Worm (Caenorhabditis elegans): ENCODE results near the gene sdz-37.

Gene sdz-37

DNA sequence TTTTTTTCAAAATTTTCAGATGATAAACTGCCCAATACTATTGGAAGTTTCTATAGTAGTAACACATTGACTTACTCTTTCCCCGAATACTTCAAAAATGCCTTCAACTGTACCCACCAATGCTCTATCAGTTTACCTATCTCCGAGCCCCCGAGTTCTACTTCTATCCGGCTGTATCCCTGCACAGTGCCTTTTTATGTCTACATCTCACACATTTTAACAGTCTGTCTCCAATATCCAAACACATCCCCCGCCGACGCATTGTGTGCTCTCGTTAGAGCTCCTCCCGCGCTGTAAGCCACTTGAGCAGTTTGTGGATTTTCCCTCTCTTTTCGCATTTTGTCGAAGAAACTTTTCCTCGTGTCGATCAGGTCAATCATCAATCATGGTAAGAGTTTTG, 1.9 kb downstream of the sdz-37 start, which contains the start of gene tnc-2:
Gene tnc-2, plus strand, starts transcription at position 301 of the 400 bp plus-strand sequence.
- TF ChIP-seq ref-1 (GFP tag; conservative IDR thresholded peaks at IDR 0.05) = no peak
- no peak for TF ChIP-seq tab-1 (GFP tag; IDR thresholded peaks at IDR 0.05)
- TF ChIP-seq ztf-23 (GFP tag; IDR thresholded peaks at IDR 0.05) = no peak
- no peak for TF ChIP-seq ztf-29 (GFP tag; IDR thresholded peaks at IDR 0.05)
- no peak for TF ChIP-seq klf-2 (GFP tag; conservative IDR thresholded peaks at IDR 0.05)
- no peak for TF ChIP-seq flt-1 (GFP tag; IDR thresholded peaks at IDR 0.05)
- no peak for TF ChIP-seq med-1 (GFP tag; optimal IDR thresholded peaks at IDR 0.05; ENCODE audit: insufficient read depth)
- no peak for TF ChIP-seq T22C8.4 (GFP tag; IDR thresholded peaks at IDR 0.05)
- no peak for TF ChIP-seq cog-1 (tag; optimal IDR thresholded peaks at IDR 0.05)

DNA sequence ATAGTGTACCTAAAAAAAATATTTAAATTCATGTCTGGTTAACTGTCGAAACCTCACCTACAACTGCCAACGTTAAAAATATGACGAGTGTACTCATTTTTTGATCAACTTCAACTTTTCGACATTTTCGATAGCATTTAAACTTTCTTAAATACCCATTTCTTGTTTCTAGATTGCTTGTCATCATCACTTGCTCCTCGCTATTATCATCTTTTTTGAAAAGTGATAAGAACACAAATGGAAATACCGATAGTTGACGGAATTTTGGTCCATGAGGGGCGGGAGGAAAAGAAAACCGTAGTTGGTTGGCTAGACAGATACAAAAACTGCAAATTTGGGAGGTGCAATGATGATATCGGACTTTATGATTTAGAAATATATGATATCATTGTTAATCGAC, 5.5 kb downstream of the sdz-37 start, which contains the start of gene clec-143:
Gene clec-143, minus strand, starts transcription at position 139 of the 400 bp plus-strand sequence.
- TF ChIP-seq med-1 (GFP tag; optimal IDR thresholded peaks at IDR 0.05; ENCODE audit: insufficient read depth) (no peak), tab-1 (GFP tag; IDR thresholded peaks at IDR 0.05) (no peak)

DNA sequence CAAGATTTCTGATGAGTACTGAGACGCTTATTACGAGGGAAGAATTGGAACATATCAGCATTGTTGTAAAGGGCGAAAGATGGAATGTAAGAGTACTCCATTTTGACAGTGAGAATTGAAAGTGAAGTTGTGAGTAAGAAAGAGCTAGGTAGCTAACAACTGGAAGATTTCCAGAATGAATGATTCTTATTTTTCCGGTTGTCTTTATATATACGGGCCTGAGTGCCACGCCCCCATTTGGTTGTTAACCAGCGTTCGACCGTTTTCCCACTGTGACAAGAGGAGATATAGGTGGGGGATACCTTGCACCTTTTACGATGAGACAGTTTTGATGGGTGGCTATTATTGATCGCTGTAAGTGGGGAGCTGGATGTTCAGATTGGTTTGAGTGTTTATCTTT, 6.6 kb downstream of the sdz-37 start, which contains the start of gene ZK666.1:
Gene ZK666.1, minus strand, starts transcription at position 101 of the 400 bp plus-strand sequence.
- no peak for TF ChIP-seq flt-1 (GFP tag; IDR thresholded peaks at IDR 0.05)
- TF ChIP-seq ztf-29 (GFP tag; IDR thresholded peaks at IDR 0.05) = no peak
- no peak for TF ChIP-seq ref-1 (GFP tag; conservative IDR thresholded peaks at IDR 0.05)

DNA sequence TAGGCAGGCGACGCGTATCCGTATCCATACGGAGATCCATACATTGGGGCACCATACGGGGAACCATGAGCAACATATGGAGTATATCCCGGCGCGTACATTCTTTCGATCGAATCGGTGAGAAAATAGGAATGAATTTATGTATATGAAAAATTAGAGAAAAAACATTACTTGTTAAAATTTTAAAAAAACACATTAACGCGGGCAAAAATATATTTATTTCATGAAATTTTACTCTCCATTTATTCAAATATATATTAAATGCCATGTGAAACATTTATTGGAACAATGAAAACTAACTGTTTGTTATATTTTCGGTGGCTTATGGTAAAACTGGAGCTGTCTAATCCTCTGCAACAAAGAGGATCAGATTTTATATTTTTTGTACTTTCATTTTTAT, 7.1 kb downstream of the sdz-37 start, which contains the start of gene ZK666.2:
Gene ZK666.2, minus strand, starts transcription at position 101 of the 400 bp plus-strand sequence.
- TF ChIP-seq flt-1 (GFP tag; IDR thresholded peaks at IDR 0.05) (no peak), ref-1 (GFP tag; conservative IDR thresholded peaks at IDR 0.05) (no peak), klf-2 (GFP tag; conservative IDR thresholded peaks at IDR 0.05) (no peak), T22C8.4 (GFP tag; IDR thresholded peaks at IDR 0.05) (no peak), tab-1 (GFP tag; IDR thresholded peaks at IDR 0.05) (no peak), cog-1 (tag; optimal IDR thresholded peaks at IDR 0.05) (no peak), med-1 (GFP tag; optimal IDR thresholded peaks at IDR 0.05; ENCODE audit: insufficient read depth) (no peak)

DNA sequence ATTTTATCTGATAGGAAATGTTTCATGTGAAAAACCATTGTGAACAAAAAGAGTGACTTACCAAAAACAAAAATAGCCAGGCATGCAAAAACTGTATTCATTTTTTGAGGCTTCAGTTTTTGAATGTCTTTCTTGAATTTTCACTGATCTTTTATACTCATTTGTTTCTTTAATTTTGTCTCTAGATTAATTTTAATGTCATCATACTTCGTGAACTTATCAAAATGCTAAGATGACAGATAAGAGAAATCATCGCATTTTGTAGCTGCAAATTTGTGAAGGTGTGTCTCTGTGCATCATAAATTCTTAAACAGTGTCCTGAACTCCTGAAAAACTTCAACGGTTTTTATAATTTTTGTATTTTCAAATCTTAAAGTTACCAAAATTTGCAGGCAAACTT, 11.4 kb downstream of the sdz-37 start, which contains the start of gene clec-58:
Gene clec-58, minus strand, starts transcription at position 101 of the 400 bp plus-strand sequence.
- TF ChIP-seq ztf-23 (GFP tag; IDR thresholded peaks at IDR 0.05) (no peak), cog-1 (tag; optimal IDR thresholded peaks at IDR 0.05) (no peak), ztf-29 (GFP tag; IDR thresholded peaks at IDR 0.05) (no peak), T22C8.4 (GFP tag; IDR thresholded peaks at IDR 0.05) (no peak), med-1 (GFP tag; optimal IDR thresholded peaks at IDR 0.05; ENCODE audit: insufficient read depth) (no peak), flt-1 (GFP tag; IDR thresholded peaks at IDR 0.05) (no peak), ref-1 (GFP tag; conservative IDR thresholded peaks at IDR 0.05) (no peak), tab-1 (GFP tag; IDR thresholded peaks at IDR 0.05) (no peak), klf-2 (GFP tag; conservative IDR thresholded peaks at IDR 0.05) (no peak)

ce11 chrII:10476959-10477358, 12.3 kb downstream of the sdz-37 start, which contains the start of gene ZK666.4:
TSS of gene ZK666.4 (plus strand) at chrII:10477259.
- TF ChIP-seq T22C8.4 (GFP tag; IDR thresholded peaks at IDR 0.05) (no peak), ref-1 (GFP tag; conservative IDR thresholded peaks at IDR 0.05) (no peak), cog-1 (tag; optimal IDR thresholded peaks at IDR 0.05) (no peak), med-1 (GFP tag; optimal IDR thresholded peaks at IDR 0.05; ENCODE audit: insufficient read depth) (no peak), klf-2 (GFP tag; conservative IDR thresholded peaks at IDR 0.05) (no peak), ztf-29 (GFP tag; IDR thresholded peaks at IDR 0.05) (no peak), flt-1 (GFP tag; IDR thresholded peaks at IDR 0.05) (no peak), tab-1 (GFP tag; IDR thresholded peaks at IDR 0.05) (no peak), ztf-23 (GFP tag; IDR thresholded peaks at IDR 0.05) (no peak)

ce11 chrII:10479348-10479747, 14.7 kb downstream of the sdz-37 start, which contains the start of gene clec-59:
TSS of gene clec-59 (minus strand) at chrII:10479448.
- TF ChIP-seq flt-1 (GFP tag; IDR thresholded peaks at IDR 0.05) (no peak), T22C8.4 (GFP tag; IDR thresholded peaks at IDR 0.05) (no peak), med-1 (GFP tag; optimal IDR thresholded peaks at IDR 0.05; ENCODE audit: insufficient read depth) (no peak), ztf-29 (GFP tag; IDR thresholded peaks at IDR 0.05) (no peak), ztf-23 (GFP tag; IDR thresholded peaks at IDR 0.05) (no peak), cog-1 (tag; optimal IDR thresholded peaks at IDR 0.05) (no peak), ref-1 (GFP tag; conservative IDR thresholded peaks at IDR 0.05) (no peak), klf-2 (GFP tag; conservative IDR thresholded peaks at IDR 0.05) (no peak), tab-1 (GFP tag; IDR thresholded peaks at IDR 0.05) (no peak)

- TF ChIP-seq ref-1 (GFP tag; conservative IDR thresholded peaks at IDR 0.05) = no peak
- no peak for TF ChIP-seq T22C8.4 (GFP tag; IDR thresholded peaks at IDR 0.05)
- TF ChIP-seq ztf-29 (GFP tag; IDR thresholded peaks at IDR 0.05) = no peak
- no peak for TF ChIP-seq tab-1 (GFP tag; IDR thresholded peaks at IDR 0.05)
- no peak for TF ChIP-seq flt-1 (GFP tag; IDR thresholded peaks at IDR 0.05)
- TF ChIP-seq klf-2 (GFP tag; conservative IDR thresholded peaks at IDR 0.05) = no peak
- TF ChIP-seq ztf-23 (GFP tag; IDR thresholded peaks at IDR 0.05) = no peak
- TF ChIP-seq cog-1 (tag; optimal IDR thresholded peaks at IDR 0.05) = no peak
- no peak for TF ChIP-seq med-1 (GFP tag; optimal IDR thresholded peaks at IDR 0.05; ENCODE audit: insufficient read depth)
Measured at ce11 chrII:10480043-10480442, 15.4 kb downstream of the sdz-37 start.

DNA sequence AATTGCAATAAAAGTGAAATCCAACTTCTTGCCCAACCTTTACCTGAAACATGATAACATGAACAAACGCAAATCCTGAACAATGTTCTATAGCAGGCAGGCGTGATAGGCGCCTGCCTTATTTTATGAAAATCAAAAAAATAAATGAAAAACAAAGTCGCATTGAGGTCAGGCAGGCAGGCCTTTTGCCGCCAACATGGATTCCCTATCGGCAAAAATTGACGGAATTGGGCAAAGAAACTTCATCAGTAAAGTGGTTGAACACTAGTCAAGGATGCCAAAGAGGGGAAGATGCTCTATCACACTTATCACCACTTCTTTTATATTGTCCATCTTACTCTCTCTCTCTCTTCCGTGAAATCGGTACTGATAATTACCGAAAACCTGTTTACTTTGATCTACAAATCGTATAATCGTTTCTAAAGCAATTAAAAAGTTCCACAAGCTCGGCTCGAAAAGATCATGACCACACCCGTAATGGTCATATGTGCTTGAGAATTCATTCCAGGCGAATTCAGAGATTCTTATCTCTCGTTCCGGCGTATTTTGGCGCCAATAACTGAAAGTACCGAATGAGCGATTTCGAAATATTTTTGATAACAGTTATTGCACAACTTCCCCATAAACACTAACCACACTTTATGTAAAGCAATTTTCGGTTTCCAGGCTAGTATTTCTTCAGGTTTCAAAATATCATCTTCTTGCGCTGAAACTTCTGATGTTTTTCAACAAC, 17.3 kb downstream of the sdz-37 start, which contains the start of the genes clec-60 and ZK666.11:
Gene clec-60, minus strand, starts transcription at position 51 of the 733 bp plus-strand sequence.
Gene ZK666.11, plus strand, starts transcription at position 699 of the 733 bp plus-strand sequence.
- TF ChIP-seq cog-1 (tag; optimal IDR thresholded peaks at IDR 0.05) (no peak), flt-1 (GFP tag; IDR thresholded peaks at IDR 0.05) (no peak), med-1 (GFP tag; optimal IDR thresholded peaks at IDR 0.05; ENCODE audit: insufficient read depth) (no peak), ztf-29 (GFP tag; IDR thresholded peaks at IDR 0.05) (no peak), ref-1 (GFP tag; conservative IDR thresholded peaks at IDR 0.05) (no peak), T22C8.4 (GFP tag; IDR thresholded peaks at IDR 0.05) (no peak), tab-1 (GFP tag; IDR thresholded peaks at IDR 0.05) (no peak), klf-2 (GFP tag; conservative IDR thresholded peaks at IDR 0.05) (no peak), ztf-23 (GFP tag; IDR thresholded peaks at IDR 0.05) (no peak)

All from whole organism, midembryonic.